Worm (Caenorhabditis elegans) whole organism, L4/young adult: ENCODE measurements around the gene F46B6.10.

Experiments used
- W03F9.2 ChIP-seq: fragments of 150-350 bp; optimal IDR thresholded peaks from 2 replicates; lab custom pipeline; 2014; ENCODE audit warnings: missing biosample characterization, missing genetic modification characterization
- dao-5 ChIP-seq: sonication (generic microtip); optimal IDR thresholded peaks from 2 replicates; lab custom pipeline; 2016; ENCODE audit warnings: missing genotype, missing genetic modification characterization, moderate library complexity, missing compliant biosample characterization
- him-1 ChIP-seq: sonication (generic microtip); optimal IDR thresholded peaks from 2 replicates; lab custom pipeline; 2016; ENCODE audit warnings: missing genotype, missing genetic modification reagents, missing genetic modification characterization, missing compliant biosample characterization

DNA sequence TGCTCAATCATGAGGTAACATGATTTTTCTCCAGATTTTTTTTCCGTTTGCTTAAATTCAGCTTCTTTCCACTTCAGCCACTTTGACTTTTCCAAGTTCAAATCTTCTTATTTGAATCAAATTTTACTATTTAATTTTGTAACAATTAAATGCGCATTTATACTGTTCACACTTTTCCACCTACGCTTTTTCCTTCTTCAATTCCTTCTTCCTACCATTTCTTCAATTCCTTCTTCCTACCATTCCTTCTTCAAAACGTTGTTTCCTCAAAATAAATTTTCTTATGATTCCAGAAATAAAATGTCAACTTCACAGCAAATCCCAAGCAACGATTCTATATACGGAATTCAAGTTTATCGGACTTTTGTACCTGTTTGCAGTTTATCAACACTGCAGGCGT lies 14.5 kb upstream of the F46B6.10 start, which contains the start of gene sru-31:
- TF ChIP-seq dao-5 (tag; lab: Kevin White, UChicago) (no peak), him-1 (no peak), W03F9.2 (tag; lab: Kevin White, UChicago) (no peak)
